Fruit fly (Drosophila melanogaster) whole organism, wandering third instar larva: Measurements from ENCODE around the gene Pkc98E.
A peak's percentile ranks its signal among the peaks of the same experiment; 100 is the strongest.

Experiments used
- Abd-B ChIP-seq: fragments of >200 bp; optimal IDR thresholded peaks from 2 replicates; lab custom pipeline; 2017; ENCODE audit warnings: missing biosample characterization, missing genetic modification characterization
- Dfd ChIP-seq: fragments of >200 bp; optimal IDR thresholded peaks from 2 replicates; lab custom pipeline; 2017; ENCODE audit warnings: missing biosample characterization, missing genetic modification characterization
- HLH106 ChIP-seq: fragments of 200-800 bp; optimal IDR thresholded peaks from 3 replicates; lab custom pipeline; 2019; ENCODE audit warnings: missing biosample characterization, mild to moderate bottlenecking, missing genetic modification characterization, moderate library complexity
- Hr78 ChIP-seq: fragments of >200 bp; optimal IDR thresholded peaks from 2 replicates; lab custom pipeline; 2017; ENCODE audit warnings: missing biosample characterization, missing genetic modification characterization
- Hr83 ChIP-seq: fragments of 200-300 bp; sonication (Bioruptor generic); optimal IDR thresholded peaks from 2 replicates; lab custom pipeline; 2016; ENCODE audit warnings: missing biosample characterization, mild to moderate bottlenecking, missing genetic modification characterization, moderate library complexity; ENCODE audit not compliant: poor library complexity, severe bottlenecking
- Myc ChIP-seq: fragments of >200 bp; optimal IDR thresholded peaks from 2 replicates; lab custom pipeline; 2017
- OdsH ChIP-seq: fragments of 200-800 bp; sonication (Bioruptor generic); optimal IDR thresholded peaks from 2 replicates; lab custom pipeline; 2016; ENCODE audit warnings: missing biosample characterization, mild to moderate bottlenecking, missing genetic modification characterization
- br ChIP-seq: fragments of 200-800 bp; sonication (Bioruptor generic); optimal IDR thresholded peaks from 2 replicates; lab custom pipeline; 2016; ENCODE audit warnings: missing biosample characterization, missing genetic modification characterization
- foxo ChIP-seq, 2 experiments: fragments of 200-800 bp; sonication (Bioruptor generic); optimal IDR thresholded peaks; 2 replicates in 1 of 2; 3 replicates in 1 of 2; lab custom pipeline; 2016 to 2017; ENCODE audit warnings: missing biosample characterization in 2 of 2, missing genetic modification characterization in 2 of 2
- h ChIP-seq: fragments of 200-800 bp; sonication (Bioruptor generic); optimal IDR thresholded peaks from 3 replicates; lab custom pipeline; 2016; ENCODE audit warnings: missing biosample characterization, mild to moderate bottlenecking, missing genetic modification characterization
- psq ChIP-seq: fragments of 200-800 bp; sonication (Bioruptor generic); optimal IDR thresholded peaks from 3 replicates; lab custom pipeline; 2017; ENCODE audit warnings: missing biosample characterization, mild to moderate bottlenecking, missing genetic modification characterization, moderate library complexity
- sage ChIP-seq: fragments of 200-800 bp; sonication (Bioruptor generic); optimal IDR thresholded peaks from 2 replicates; lab custom pipeline; 2016; ENCODE audit warnings: missing biosample characterization, mild to moderate bottlenecking, missing genetic modification characterization
- usp ChIP-seq: fragments of >200 bp; optimal IDR thresholded peaks from 2 replicates; lab custom pipeline; 2017; ENCODE audit warnings: missing biosample characterization, missing genetic modification characterization

DNA sequence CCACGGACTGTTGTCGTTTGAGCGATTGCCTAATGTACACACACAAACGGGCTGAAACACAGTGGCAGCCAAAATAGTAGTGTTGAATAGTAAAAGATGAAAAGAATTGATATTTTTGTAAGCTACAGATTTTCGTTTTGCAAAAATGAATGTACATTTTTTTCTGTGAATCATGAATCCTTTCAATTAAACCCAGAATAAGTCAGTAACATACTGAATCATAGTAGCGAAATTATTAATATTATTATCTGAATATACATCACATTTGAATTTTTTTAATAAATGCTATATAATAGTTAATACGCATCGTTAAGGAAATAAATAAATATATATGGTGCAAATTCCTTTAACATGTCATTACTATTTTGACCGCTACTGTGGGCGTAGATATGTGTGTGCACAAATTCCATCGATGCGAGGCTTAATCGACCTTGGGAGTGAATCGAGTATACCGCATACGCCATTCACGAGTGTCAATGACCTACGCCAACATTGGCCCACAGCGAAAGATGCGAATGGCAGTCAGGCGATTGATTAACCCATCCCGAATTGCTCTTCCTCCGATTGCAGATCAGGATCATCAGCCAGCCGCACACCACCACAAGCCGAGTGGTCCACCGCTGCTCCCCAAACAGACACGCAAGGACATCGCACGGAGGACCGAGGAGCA lies 1.7 kb downstream of the Pkc98E start:
- TF ChIP-seq psq (peak; percentile 34), Myc (no peak), Abd-B (GFP tag; lab: Kevin White, UChicago) (no peak), HLH106 (tag; lab: Kevin White, UChicago) (no peak), h (GFP tag; lab: Kevin White, UChicago) (no peak), br (GFP tag; lab: Kevin White, UChicago) (no peak), OdsH (GFP tag; lab: Kevin White, UChicago) (peak; percentile 13), usp (GFP tag; lab: Kevin White, UChicago) (no peak), foxo (GFP tag; optimal IDR thresholded peaks at IDR 0.05; lab: Kevin White, UChicago) (no peak), Dfd (GFP tag; lab: Kevin White, UChicago) (no peak), sage (GFP tag; lab: Kevin White, UChicago) (no peak), Hr83 (no peak), Hr78 (GFP tag; lab: Kevin White, UChicago) (no peak)
